Fruit fly (Drosophila melanogaster): Measurements from ENCODE around the gene CG3792.
A peak's percentile ranks its signal among the peaks of the same experiment; 100 is the strongest.

The CG3792 gene

DNA sequence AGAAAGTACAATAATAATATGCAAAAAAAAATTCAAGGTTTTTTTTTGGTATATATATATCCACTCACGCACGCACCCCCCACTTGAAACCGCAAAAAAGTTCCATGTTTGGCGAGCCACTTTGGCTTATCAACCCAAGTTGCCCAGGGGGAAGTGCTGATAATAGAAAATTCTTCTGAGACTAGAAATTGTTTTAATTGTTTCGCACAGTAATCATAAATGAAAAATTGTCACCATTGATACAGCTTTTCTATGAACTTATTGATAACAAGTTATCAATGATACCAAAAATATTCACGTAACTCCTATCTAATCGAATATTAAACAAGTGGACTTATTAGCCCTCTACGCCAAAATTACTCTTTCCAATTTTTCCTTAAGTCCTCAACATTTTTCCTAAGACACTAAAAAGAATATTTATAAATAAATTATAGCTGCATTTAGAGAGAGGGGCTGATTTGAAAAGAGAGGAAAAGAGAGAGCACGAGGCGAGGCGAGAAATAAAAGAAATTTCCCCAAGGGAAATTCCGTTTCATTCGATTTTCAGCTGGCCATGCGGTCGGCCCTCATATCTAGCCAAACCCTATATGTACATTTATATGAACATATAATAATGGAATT, 21.6 kb downstream of the CG3792 start (continued):
- TF ChIP-seq CG2120 (GFP tag; optimal IDR thresholded peaks at IDR 0.05) (no peak), D19A (tag; optimal IDR thresholded peaks at IDR 0.05) (peak; percentile 86), ab (GFP tag; optimal IDR thresholded peaks at IDR 0.05) (no peak), CoRest (tag; optimal IDR thresholded peaks at IDR 0.05) (no peak), CG3281 (GFP tag; optimal IDR thresholded peaks at IDR 0.05) (no peak), bab2 (GFP tag; optimal IDR thresholded peaks at IDR 0.05) (no peak), gcm (GFP tag; optimal IDR thresholded peaks at IDR 0.05) (peak; percentile 46), CG7987 (GFP tag; optimal IDR thresholded peaks at IDR 0.05) (no peak), CG11398 (GFP tag; optimal IDR thresholded peaks at IDR 0.05) (no peak)

DNA sequence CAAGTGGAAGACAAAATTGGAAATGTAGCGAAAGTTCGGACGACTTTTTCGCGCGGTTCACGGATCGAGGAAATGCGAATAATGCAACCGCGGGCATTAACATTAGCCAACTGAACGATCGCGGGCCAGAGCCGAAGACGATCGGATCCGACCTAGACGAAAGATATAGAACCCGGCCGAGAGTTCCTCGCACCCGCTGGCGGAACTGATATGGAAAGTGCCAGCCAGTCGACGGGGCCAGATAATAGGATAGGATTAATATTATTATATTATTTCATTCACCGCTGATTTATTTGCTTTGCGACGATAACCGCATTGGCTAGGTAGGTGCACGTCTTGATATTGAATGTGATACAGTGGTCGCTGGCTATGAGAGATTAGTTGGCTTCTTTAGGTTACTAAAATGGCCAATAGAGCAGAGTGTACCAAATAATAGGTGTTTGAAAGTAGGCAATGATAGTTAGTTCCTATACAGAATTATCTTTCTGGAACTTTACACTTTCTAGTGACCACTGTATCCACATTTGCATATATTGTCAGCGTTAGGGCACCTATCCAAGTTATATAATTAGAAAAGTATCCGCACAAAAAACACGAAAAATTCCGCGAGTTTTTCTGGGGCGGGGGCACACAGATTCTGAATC, 22.4 kb downstream of the CG3792 start:
- TF ChIP-seq CG7372 (GFP tag; IDR thresholded peaks at IDR 0.05) (peak; percentile 63), tgo (GFP tag; IDR thresholded peaks at IDR 0.05) (peak; percentile 73), Opbp (GFP tag; IDR thresholded peaks at IDR 0.05; ENCODE audit: partially characterized antibody) (no peak), sqz (GFP tag; optimal IDR thresholded peaks at IDR 0.05) (peak; percentile 21), gcm (GFP tag; optimal IDR thresholded peaks at IDR 0.05) (no peak), CG1603 (tag; optimal IDR thresholded peaks at IDR 0.05) (peak; percentile 75), pan (optimal IDR thresholded peaks at IDR 0.05) (no peak), pan (GFP tag; optimal IDR thresholded peaks at IDR 0.05 in 1 of 2, IDR thresholded peaks at IDR 0.05 in 1 of 2) (peak in 1 of 2 experiments; percentile 73), pnt (GFP tag; optimal IDR thresholded peaks at IDR 0.05) (peak; percentile 56), CG8089 (GFP tag; optimal IDR thresholded peaks at IDR 0.05) (no peak), mld (GFP tag; IDR thresholded peaks at IDR 0.05; ENCODE audit: partially characterized antibody) (no peak), CG12104 (GFP tag; optimal IDR thresholded peaks at IDR 0.05) (peak; percentile 39), Lim3 (GFP tag; IDR thresholded peaks at IDR 0.05) (no peak), prd (optimal IDR thresholded peaks at IDR 0.05) (no peak), prd (GFP tag; IDR thresholded peaks at IDR 0.05) (peak; percentile 87), Lhr (GFP tag; optimal IDR thresholded peaks at IDR 0.05) (peak; percentile 26), CG13775 (GFP tag; optimal IDR thresholded peaks at IDR 0.05) (peak; percentile 58), Ets65A (GFP tag) (peak; percentile 93), ftz-f1 (GFP tag; optimal IDR thresholded peaks at IDR 0.05) (no peak), ems (GFP tag; optimal IDR thresholded peaks at IDR 0.05) (peak; percentile 61), D19A (tag; optimal IDR thresholded peaks at IDR 0.05) (no peak), CG4730 (GFP tag; IDR thresholded peaks at IDR 0.05) (peak; percentile 49; the same call in 1 of the 2 replicates), CG33213 (GFP tag; optimal IDR thresholded peaks at IDR 0.05) (peak; percentile 47), CG17568 (GFP tag; optimal IDR thresholded peaks at IDR 0.05) (peak; percentile 45), MBD-R2 (GFP tag; IDR thresholded peaks at IDR 0.05) (peak; percentile 48; the same call in 1 of the 2 replicates), Dbx (GFP tag; IDR thresholded peaks at IDR 0.05) (no peak; the same call in 1 of the 3 replicates), eve (GFP tag; optimal IDR thresholded peaks at IDR 0.05) (peak in 1 of 2 experiments; percentile 61), CG13287 (GFP tag; IDR thresholded peaks at IDR 0.05; ENCODE audit: partially characterized antibody) (no peak), btn (GFP tag; optimal IDR thresholded peaks at IDR 0.05) (peak; percentile 75), corto (GFP tag; optimal IDR thresholded peaks at IDR 0.05) (peak; percentile 40), CG10274 (GFP tag; optimal IDR thresholded peaks at IDR 0.05) (peak; percentile 28), CG13624 (GFP tag; optimal IDR thresholded peaks at IDR 0.05) (peak; percentile 55), Ets97D (GFP tag; optimal IDR thresholded peaks at IDR 0.05) (no peak), CG3281 (GFP tag; optimal IDR thresholded peaks at IDR 0.05) (peak; percentile 72), CG5953 (GFP tag; IDR thresholded peaks at IDR 0.05) (0 out of 2 replicates have a peak, but pooled peaks have one; percentile 37), zen2 (GFP tag; IDR thresholded peaks at IDR 0.05; ENCODE audit: partially characterized antibody) (no peak), CG8478 (optimal IDR thresholded peaks at IDR 0.05) (no peak), sd (tag; optimal IDR thresholded peaks at IDR 0.05) (no peak), sr (GFP tag; IDR thresholded peaks at IDR 0.05) (peak; percentile 22; the same call in 1 of the 3 replicates), CG2678 (tag; optimal IDR thresholded peaks at IDR 0.05) (peak; percentile 77), cad (GFP tag; optimal IDR thresholded peaks at IDR 0.05) (no peak), CG3726 (GFP tag; IDR thresholded peaks at IDR 0.05) (0 out of 3 replicates have a peak, but pooled peaks have one; percentile 51)
